Worm (Caenorhabditis elegans) whole organism, L4/young adult: Measurements from ENCODE around the gene T06E6.10.

ENCODE experiments used
- W03F9.2 ChIP-seq: fragments of 150-350 bp; optimal IDR thresholded peaks from 2 replicates; lab custom pipeline; 2014; ENCODE audit warnings: missing biosample characterization, missing genetic modification characterization
- dao-5 ChIP-seq: sonication (generic microtip); optimal IDR thresholded peaks from 2 replicates; lab custom pipeline; 2016; ENCODE audit warnings: missing genotype, missing genetic modification characterization, moderate library complexity, missing compliant biosample characterization
- him-1 ChIP-seq: sonication (generic microtip); optimal IDR thresholded peaks from 2 replicates; lab custom pipeline; 2016; ENCODE audit warnings: missing genotype, missing genetic modification reagents, missing genetic modification characterization, missing compliant biosample characterization

The T06E6.10 gene

DNA sequence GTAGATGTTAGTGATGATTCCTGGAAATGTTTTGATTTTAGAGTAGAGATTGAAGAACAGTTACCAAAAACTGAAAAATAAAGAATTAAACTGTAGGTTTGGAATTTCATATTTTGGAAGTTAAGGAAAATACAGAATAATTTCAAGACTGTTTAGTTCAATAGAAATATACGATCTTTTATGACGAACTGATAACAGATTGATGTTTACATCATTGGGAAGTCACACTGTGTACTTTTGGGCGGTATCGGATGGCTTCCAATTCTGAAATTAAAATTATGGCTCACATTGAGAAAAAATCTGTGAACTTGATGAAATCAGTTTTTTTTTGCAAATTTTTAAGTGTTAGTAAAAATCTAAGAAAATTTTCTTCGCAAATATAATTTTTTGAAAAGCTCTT, 14.5 kb downstream of the T06E6.10 start, which contains the start of gene T26H5.8:
TSS of gene T26H5.8 (minus strand) at position 270 of the 400 bp plus-strand sequence.
- TF ChIP-seq him-1 (tag; lab: Kevin White, UChicago), result no peak
- peak; percentile 34 for TF ChIP-seq W03F9.2 (tag; lab: Kevin White, UChicago)

DNA sequence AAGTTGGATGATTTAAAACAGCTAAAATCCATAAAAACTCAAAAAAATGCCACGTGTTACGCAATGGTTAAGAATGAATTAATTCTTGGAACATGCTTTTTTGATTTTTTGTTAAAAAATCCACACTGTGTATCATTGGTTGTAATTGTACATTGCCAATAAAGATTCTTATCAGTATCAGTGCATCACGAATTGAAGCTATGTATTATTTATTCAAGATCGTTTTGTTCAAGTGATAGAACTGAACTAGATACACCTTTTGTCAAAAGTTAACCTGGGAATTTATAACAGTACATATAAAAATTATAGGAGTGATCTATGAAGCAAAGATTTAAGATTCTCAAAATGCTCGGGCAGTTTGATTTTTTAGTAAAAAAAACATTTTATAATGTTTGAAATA, 16.7 kb downstream of the T06E6.10 start:
- no peak for TF ChIP-seq him-1 (tag; lab: Kevin White, UChicago)

DNA sequence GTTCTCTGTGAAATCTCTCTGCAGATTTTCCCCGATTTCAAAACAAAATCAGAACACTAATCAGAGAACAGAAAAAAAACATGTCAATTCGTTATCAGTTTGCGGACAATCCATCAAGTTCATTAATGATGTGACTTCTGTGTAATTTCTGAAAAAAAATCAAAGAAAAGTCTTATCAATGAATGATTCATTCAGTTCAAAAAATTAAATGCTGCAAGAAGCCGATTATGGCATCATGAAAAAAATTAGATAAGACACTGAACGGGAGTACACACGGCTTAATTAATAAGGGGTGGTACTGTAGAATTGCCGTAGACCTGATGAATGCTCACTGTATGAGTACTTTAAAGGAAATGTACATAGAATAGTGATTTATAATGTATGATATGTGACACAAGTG, 18.2 kb downstream of the T06E6.10 start:
- TF ChIP-seq W03F9.2 (tag; lab: Kevin White, UChicago) (no peak), him-1 (tag; lab: Kevin White, UChicago) (no peak), dao-5 (no peak)

DNA sequence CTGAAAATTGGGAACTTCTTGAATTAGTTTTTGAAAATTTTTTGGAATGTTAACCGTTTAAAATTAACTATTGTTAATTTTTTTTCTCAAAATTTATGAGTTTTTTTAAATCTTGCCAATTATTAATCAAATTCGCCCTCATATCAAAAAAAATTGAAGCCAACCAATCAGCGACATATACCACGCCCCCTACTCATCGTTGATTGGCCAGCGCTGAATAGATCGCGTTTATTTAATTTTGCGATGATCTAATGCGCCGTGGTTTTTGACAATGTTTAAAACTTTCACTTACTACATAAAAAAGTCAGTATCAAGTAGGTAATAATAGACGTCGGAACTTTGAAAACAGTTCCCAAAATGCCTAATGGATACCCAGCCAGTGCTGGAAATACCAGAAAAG, 24.5 kb downstream of the T06E6.10 start:
- TF ChIP-seq him-1 (tag; lab: Kevin White, UChicago) (no peak), dao-5 (no peak), W03F9.2 (tag; lab: Kevin White, UChicago) (no peak)

DNA sequence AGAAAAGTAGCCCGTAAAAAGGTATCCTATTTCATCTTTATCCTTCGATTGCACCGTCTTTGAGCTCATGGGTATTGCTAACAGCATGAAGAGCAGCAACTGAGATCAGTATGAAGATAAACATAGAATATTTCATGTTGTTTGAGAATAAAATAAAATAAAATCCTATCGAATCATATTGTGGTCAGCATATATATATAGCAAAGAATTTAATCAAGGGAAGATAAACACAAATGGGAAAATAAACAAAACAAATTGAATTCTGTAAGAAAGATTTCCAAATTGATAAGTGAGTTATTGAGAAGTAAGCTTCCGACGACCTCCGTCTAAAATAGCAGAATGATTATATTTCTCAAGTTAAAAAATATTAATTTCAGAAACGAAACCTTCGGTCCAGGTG, 25.8 kb downstream of the T06E6.10 start, which contains the start of gene T26H5.10:
TSS of gene T26H5.10 (minus strand) at position 101 of the 400 bp plus-strand sequence.
- TF ChIP-seq him-1 (tag; lab: Kevin White, UChicago), result no peak
- no peak for TF ChIP-seq dao-5
- TF ChIP-seq W03F9.2 (tag; lab: Kevin White, UChicago), result no peak

DNA sequence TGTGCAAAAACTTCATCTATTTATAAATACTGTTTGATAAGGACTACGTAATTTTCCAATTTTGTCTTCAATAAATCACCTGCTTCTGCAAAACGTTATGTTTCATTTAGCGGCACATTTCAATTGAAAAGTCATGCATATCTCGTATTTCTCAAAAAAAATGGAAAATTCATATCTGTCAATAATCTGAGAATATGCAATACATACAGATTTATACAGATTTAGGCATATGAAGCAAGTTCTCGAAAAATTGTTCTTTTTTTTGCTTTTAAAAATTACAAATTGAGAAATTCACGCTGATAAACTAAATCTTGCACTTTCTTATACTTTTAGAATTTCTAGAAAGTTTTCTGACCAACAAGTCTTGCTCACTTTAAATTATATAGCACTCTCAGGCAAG, 26.3 kb downstream of the T06E6.10 start, which contains the start of gene T26H5.11:
TSS of gene T26H5.11 (minus strand) at position 101 of the 400 bp plus-strand sequence.
- TF ChIP-seq W03F9.2 (tag; lab: Kevin White, UChicago) (no peak), dao-5 (no peak), him-1 (tag; lab: Kevin White, UChicago) (no peak)

DNA sequence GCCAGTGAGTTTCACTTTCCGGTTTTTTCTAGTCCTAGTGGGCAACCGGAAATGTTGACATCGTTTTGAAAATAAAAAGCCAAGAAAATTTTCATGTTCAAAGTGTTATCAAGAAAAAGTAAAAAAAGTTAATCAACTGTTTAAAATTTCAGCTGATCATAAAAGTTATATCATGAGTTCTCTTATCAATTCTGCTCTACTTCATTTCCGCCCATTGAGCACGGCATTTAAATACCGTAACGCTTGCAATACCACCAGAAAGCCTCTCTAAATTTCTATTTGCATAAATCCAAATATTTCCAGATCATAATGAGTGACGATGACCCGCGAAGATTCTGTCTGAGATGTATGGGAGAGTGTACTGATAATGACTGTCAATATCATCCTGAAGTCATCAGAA, 26.7 kb downstream of the T06E6.10 start, which contains the start of gene T26H5.9:
TSS of gene T26H5.9 (plus strand) at position 302 of the 400 bp plus-strand sequence.
- TF ChIP-seq dao-5 (no peak), W03F9.2 (tag; lab: Kevin White, UChicago) (no peak), him-1 (tag; lab: Kevin White, UChicago) (no peak)

DNA sequence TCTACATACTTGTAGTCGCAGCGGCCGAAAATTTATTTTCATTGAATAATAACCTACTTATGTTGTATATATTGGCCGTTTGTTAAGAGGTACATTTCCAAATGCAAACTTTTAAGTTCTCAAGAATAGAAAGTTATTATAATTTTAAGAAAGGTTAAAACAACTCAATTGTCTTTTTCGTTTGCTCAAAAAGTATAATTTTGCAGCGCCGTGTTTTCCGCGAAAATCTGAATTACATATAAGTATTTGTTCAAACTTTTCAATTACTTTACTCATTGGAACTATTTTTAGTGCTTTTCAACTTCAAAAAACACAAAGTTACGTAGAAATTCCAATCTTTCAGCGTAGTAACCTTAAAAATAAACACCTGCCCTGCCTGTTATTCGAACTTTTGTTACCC, 27.5 kb downstream of the T06E6.10 start, which contains the start of gene srh-239:
TSS of gene srh-239 (plus strand) at position 301 of the 400 bp plus-strand sequence.
- TF ChIP-seq W03F9.2 (tag; lab: Kevin White, UChicago), result no peak
- TF ChIP-seq dao-5, result no peak
- no peak for TF ChIP-seq him-1 (tag; lab: Kevin White, UChicago)

DNA sequence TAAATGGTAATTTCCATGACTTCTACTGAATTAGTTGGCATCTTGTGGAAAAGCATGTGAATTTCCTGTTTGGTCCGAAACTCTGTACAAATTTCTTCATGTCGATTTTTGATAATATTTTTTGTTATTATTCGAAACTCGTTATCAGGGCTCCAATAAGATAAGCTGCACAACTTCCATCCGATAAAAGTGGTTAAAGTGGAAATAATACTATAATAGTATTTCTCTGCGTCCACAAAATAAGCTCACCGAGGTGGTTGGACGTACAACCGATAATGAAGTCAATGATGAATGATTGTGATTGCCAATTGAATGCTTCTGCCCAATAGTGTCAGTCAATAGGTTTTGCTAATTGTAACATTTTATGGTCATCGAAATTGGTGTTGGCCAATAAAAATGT, 30.5 kb downstream of the T06E6.10 start, which contains the start of gene T26H5.4:
TSS of gene T26H5.4 (minus strand) at position 294 of the 400 bp plus-strand sequence.
- TF ChIP-seq dao-5, result no peak
- TF ChIP-seq him-1 (tag; lab: Kevin White, UChicago), result no peak
- TF ChIP-seq W03F9.2 (tag; lab: Kevin White, UChicago), result no peak

DNA sequence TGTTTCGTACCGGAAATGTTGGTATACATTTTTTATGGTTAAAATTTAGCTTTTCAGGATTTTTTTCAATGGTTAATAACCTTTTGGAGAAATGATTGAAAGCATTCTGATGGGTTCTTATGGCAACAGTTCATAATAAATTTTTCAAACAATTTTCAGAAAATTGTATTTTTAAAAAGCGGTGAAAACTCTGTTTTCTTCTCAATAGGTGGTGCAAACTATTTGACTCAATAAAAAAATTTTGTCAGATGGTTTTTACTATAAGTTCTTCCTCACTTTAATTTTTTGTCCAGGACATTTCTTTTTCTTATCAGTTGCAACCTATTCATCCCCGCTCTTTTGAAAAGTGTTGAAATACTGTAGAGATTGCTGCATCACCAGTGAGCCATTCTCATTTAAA, 30.9 kb downstream of the T06E6.10 start, which contains the start of gene T26H5.14:
TSS of gene T26H5.14 (plus strand) at position 301 of the 400 bp plus-strand sequence.
- TF ChIP-seq W03F9.2 (tag; lab: Kevin White, UChicago), result no peak
- TF ChIP-seq dao-5, result no peak
- TF ChIP-seq him-1 (tag; lab: Kevin White, UChicago), result no peak

DNA sequence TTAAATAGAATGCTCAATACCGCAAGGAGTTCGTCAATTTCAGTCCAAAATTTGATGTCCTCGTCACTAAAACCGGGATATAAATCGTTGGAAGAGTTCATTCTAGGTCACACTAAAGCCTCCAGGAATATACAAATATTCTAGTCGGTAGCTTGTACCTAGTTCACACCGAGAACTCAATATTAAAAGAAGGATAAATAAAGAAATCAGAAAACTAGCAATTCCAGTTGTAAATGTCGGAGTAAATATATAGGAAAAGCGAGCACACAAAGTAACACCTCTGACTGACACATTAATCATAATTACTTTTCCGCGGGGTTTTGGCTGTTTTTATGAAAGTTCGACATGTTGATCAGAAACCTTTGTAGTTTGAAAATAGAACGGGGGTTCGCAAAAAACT, 33.5 kb downstream of the T06E6.10 start, which contains the start of gene srw-33:
TSS of gene srw-33 (minus strand) at position 101 of the 400 bp plus-strand sequence.
- TF ChIP-seq dao-5, result no peak

DNA sequence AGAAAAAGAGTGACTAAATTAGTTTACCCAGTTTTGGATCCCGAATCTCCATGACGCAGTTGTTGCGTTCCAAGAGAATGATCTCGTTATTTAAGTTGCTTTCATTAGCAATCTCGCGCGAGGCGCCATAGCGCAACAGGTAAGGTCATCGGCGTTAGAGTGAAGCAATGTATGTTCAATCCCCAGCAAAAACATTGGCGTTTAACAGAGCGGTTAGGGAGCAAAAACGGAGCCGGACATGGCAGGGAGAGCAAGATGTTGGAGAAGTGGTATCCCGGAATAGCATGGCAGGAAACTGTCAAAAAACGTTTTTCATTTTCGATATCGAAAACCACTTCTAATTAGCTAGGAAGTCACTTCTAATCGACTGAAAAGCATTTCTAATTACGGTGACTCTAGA, 36.4 kb downstream of the T06E6.10 start:
- TF ChIP-seq him-1 (tag; lab: Kevin White, UChicago) (no peak), dao-5 (no peak), W03F9.2 (tag; lab: Kevin White, UChicago) (no peak)

DNA sequence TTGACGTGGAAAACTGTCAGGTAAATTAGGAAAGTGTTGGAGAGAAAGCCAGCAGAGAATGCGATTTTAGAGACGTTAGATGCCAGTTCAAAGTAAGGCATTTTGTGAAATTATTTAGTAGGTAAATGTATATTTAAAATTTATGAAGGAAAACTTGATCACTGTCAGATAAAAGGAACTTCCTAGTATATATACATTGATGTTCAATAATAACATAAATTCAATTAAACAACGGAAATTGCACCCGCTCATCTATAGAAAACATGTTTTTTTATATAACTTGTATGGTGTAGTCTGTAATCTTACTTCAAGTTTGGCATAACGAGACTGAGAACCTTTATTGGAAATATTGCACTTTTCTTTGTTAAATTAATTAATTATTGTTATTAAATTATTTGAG, 41.2 kb downstream of the T06E6.10 start, which contains the start of gene str-71:
TSS of gene str-71 (minus strand) at position 101 of the 400 bp plus-strand sequence.
- TF ChIP-seq him-1 (tag; lab: Kevin White, UChicago), result no peak
- TF ChIP-seq dao-5, result no peak

DNA sequence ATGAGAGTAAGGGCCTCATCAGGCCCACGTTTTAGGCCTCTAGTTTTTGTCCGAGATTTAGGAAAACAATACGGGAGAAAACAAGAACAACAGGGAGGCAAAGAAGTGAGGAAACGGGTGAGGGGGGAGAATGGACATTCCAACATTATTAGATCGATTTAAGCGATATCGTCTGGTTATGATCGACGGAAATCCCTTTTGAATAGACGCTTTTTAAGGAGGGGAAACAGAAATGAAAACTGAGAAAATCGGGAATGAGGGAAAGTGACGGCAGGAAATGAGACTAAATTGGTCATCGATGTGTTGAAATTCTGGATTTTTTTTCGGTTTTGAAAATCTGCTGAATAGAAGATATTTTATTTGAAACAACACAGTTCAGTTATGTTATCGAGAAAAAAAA, 46.5 kb downstream of the T06E6.10 start, which contains the start of gene rocf-1:
TSS of gene rocf-1 (minus strand) at position 101 of the 400 bp plus-strand sequence.
- TF ChIP-seq him-1 (tag; lab: Kevin White, UChicago) (no peak), dao-5 (no peak), W03F9.2 (tag; lab: Kevin White, UChicago) (no peak)
